Worm (Caenorhabditis elegans) whole organism, L1 larva: ENCODE measurements around the gene glb-29.

Experiments
- F16B12.6 ChIP-seq: fragments of 150-350 bp; optimal IDR thresholded peaks from 2 replicates; lab custom pipeline; 2014; ENCODE audit warnings: missing biosample characterization, missing genetic modification characterization
- aha-1 ChIP-seq: fragments of 150-350 bp; optimal IDR thresholded peaks from 2 replicates; lab custom pipeline; 2014; ENCODE audit warnings: missing biosample characterization, missing genetic modification characterization
- aly-2 ChIP-seq: fragments of 150-350 bp; optimal IDR thresholded peaks from 2 replicates; lab custom pipeline; 2014; ENCODE audit warnings: missing biosample characterization, missing genetic modification characterization
- ama-1 ChIP-seq: fragments of 150-350 bp; optimal IDR thresholded peaks from 2 replicates; lab custom pipeline; 2014
- blmp-1 ChIP-seq: fragments of 150-350 bp; optimal IDR thresholded peaks from 2 replicates; lab custom pipeline; 2014; ENCODE audit warnings: missing biosample characterization, missing genetic modification characterization
- ceh-8 ChIP-seq: fragments of 200-800 bp; sonication (Bioruptor generic); optimal IDR thresholded peaks from 2 replicates; lab custom pipeline; 2018; ENCODE audit warnings: mild to moderate bottlenecking, missing genetic modification characterization, moderate library complexity, missing compliant biosample characterization
- ceh-82 ChIP-seq, 3 experiments: fragments of 150-350 bp in 1 of 3; sonication (generic microtip) in 2 of 3; optimal IDR thresholded peaks; 2 replicates each; lab custom pipeline; 2014 to 2017; ENCODE audit warnings: missing biosample characterization in 3 of 3, missing genetic modification characterization in 3 of 3
- ceh-88 ChIP-seq: fragments of 200-800 bp; sonication (Bioruptor generic); IDR thresholded peaks from 2 replicates; pipeline ENCODE4 v1.3.6; 2022; ENCODE audit warnings: missing genetic modification characterization, missing compliant biosample characterization
- dpl-1 ChIP-seq, 3 experiments: fragments of 150-350 bp in 2 of 3; sonication (generic microtip) in 1 of 3; optimal IDR thresholded peaks; 2 replicates each; lab custom pipeline; 2014 to 2017; ENCODE audit warnings: missing biosample characterization in 3 of 3, missing genetic modification characterization in 3 of 3, missing genetic modification reagents in 3 of 3
- efl-1 ChIP-seq, 4 experiments: fragments of 150-350 bp; optimal IDR thresholded peaks in 3 of 4; peaks in 1 of 4; 1 replicate in 1 of 4; 2 replicates in 3 of 4; lab custom pipeline; 2014; ENCODE audit warnings: missing biosample characterization in 2 of 4, missing genetic modification characterization in 2 of 4, missing genetic modification reagents in 2 of 4
- egl-13 ChIP-seq: sonication (generic microtip); optimal IDR thresholded peaks from 2 replicates; lab custom pipeline; 2016; ENCODE audit warnings: missing genotype, missing genetic modification reagents, missing genetic modification characterization, missing compliant biosample characterization
- fkh-4 ChIP-seq: sonication (generic microtip); optimal IDR thresholded peaks from 2 replicates; lab custom pipeline; 2016; ENCODE audit warnings: missing compliant biosample characterization, missing genetic modification characterization, borderline replicate concordance
- fkh-8 ChIP-seq: sonication (generic microtip); optimal IDR thresholded peaks from 2 replicates; lab custom pipeline; 2016; ENCODE audit warnings: mild to moderate bottlenecking, missing genetic modification characterization, missing compliant biosample characterization
- grh-1 ChIP-seq: fragments of 200-800 bp; sonication (Bioruptor generic); IDR thresholded peaks from 2 replicates; pipeline ENCODE4 v1.3.6; 2022; ENCODE audit warnings: missing genetic modification reagents, missing genetic modification characterization, missing compliant biosample characterization
- hlh-17 ChIP-seq: fragments of 200-800 bp; sonication (Bioruptor generic); optimal IDR thresholded peaks from 2 replicates; lab custom pipeline; 2018; ENCODE audit warnings: missing genetic modification characterization, mild to moderate bottlenecking, missing compliant biosample characterization, moderate library complexity, borderline replicate concordance
- isw-1 ChIP-seq: fragments of 200-800 bp; sonication (Bioruptor generic); IDR thresholded peaks from 2 replicates; pipeline ENCODE4 v1.3.6; 2022; ENCODE audit warnings: missing genetic modification characterization, missing compliant biosample characterization
- jun-1 ChIP-seq: fragments of 150-350 bp; optimal IDR thresholded peaks from 2 replicates; lab custom pipeline; 2014; ENCODE audit warnings: missing biosample characterization, missing genetic modification reagents, missing genetic modification characterization
- lin-15B ChIP-seq: fragments of 150-350 bp; sonication (generic microtip); optimal IDR thresholded peaks from 3 replicates; lab custom pipeline; 2014; ENCODE audit warnings: missing biosample characterization, missing genetic modification characterization
- lin-35 ChIP-seq, 2 experiments: fragments of 150-350 bp; optimal IDR thresholded peaks; 2 replicates each; lab custom pipeline; 2014; ENCODE audit warnings: missing biosample characterization in 2 of 2, missing genetic modification characterization in 2 of 2, missing genetic modification reagents in 2 of 2
- lir-3 ChIP-seq: sonication (generic microtip); optimal IDR thresholded peaks from 2 replicates; lab custom pipeline; 2016; ENCODE audit warnings: mild to moderate bottlenecking, missing genetic modification characterization, moderate library complexity, missing compliant biosample characterization; ENCODE audit not compliant: poor library complexity
- mep-1 ChIP-seq: fragments of 150-350 bp; optimal IDR thresholded peaks from 2 replicates; lab custom pipeline; 2014; ENCODE audit warnings: missing biosample characterization, missing genetic modification characterization
- nhr-20 ChIP-seq: sonication (generic microtip); optimal IDR thresholded peaks from 2 replicates; lab custom pipeline; 2016; ENCODE audit warnings: mild to moderate bottlenecking, missing genetic modification characterization, missing compliant biosample characterization
- nhr-237 ChIP-seq: fragments of 150-350 bp; optimal IDR thresholded peaks from 2 replicates; lab custom pipeline; 2014; ENCODE audit warnings: missing biosample characterization, missing genetic modification characterization
- nhr-28 ChIP-seq: fragments of 150-350 bp; optimal IDR thresholded peaks from 2 replicates; lab custom pipeline; 2014; ENCODE audit warnings: missing biosample characterization, missing genetic modification characterization
- nhr-77 ChIP-seq: fragments of 150-350 bp; optimal IDR thresholded peaks from 2 replicates; lab custom pipeline; 2014; ENCODE audit warnings: missing biosample characterization, missing genetic modification characterization
- nhr-85 ChIP-seq: sonication (generic microtip); peaks from one replicate; lab custom pipeline; 2016; ENCODE audit warnings: missing genetic modification characterization, inconsistent platforms, missing compliant biosample characterization
- rnt-1 ChIP-seq: sonication (generic microtip); optimal IDR thresholded peaks from 2 replicates; lab custom pipeline; 2016; ENCODE audit warnings: mild to moderate bottlenecking, missing genetic modification characterization, moderate library complexity, missing compliant biosample characterization
- skn-1 ChIP-seq: fragments of 150-350 bp; optimal IDR thresholded peaks from 2 replicates; lab custom pipeline; 2014; ENCODE audit warnings: missing biosample characterization, missing genetic modification characterization
- sox-4 ChIP-seq: sonication (generic microtip); optimal IDR thresholded peaks from 2 replicates; lab custom pipeline; 2016; ENCODE audit warnings: missing genetic modification characterization, missing compliant biosample characterization
- unc-130 ChIP-seq: fragments of 150-350 bp; optimal IDR thresholded peaks from 2 replicates; lab custom pipeline; 2017; ENCODE audit warnings: missing biosample characterization, missing genetic modification characterization, inconsistent platforms
- zip-4 ChIP-seq: fragments of 200-800 bp; sonication (Bioruptor generic); optimal IDR thresholded peaks from 2 replicates; lab custom pipeline; 2018; ENCODE audit warnings: mild to moderate bottlenecking, missing genetic modification characterization, moderate library complexity, missing compliant biosample characterization
- ztf-4 ChIP-seq: fragments of 150-350 bp; optimal IDR thresholded peaks from 2 replicates; lab custom pipeline; 2014; ENCODE audit warnings: missing biosample characterization, missing genetic modification characterization

Gene glb-29

ce11 chrII:11976727-11977259 lies 32.1 kb upstream of the glb-29 start:
- TF ChIP-seq F16B12.6 = no peak
- peak; percentile 53 for TF ChIP-seq ama-1 (lab: Kevin White, UChicago)
- TF ChIP-seq ceh-82 (tag; optimal IDR thresholded peaks at IDR 0.05; lab: Kevin White, UChicago) = peak in 1 of 3 experiments; percentile 7

DNA sequence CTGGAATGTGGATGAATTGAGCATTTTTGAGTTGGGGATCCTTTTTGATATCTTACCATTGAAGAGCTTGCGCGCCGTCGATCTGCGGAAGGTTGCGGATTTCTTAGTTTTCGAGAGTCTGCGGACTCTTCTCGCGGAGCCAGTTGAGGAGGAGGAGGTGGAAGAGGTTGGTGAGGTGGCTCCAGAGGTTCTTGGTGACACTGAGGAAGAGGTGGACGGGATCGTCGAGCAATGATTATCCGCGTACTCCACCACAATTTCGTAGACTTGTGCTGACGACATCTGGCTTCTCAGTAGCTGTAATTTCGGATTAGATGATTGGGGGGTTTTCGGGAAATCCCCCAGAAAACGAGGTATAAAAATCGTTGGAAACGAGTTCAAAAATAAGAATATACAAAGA lies 31.5 kb upstream of the glb-29 start, which contains the start of gene Y17G7B.21:
Gene Y17G7B.21 (minus strand): TSS at position 299 of the 400 bp plus-strand sequence.
- TF ChIP-seq hlh-17 (GFP tag; lab: Kevin White, UChicago) = peak; percentile 72
- TF ChIP-seq egl-13 (tag; lab: Kevin White, UChicago) = peak; percentile 1
- 0 out of 2 replicates have a peak, but pooled peaks have one; percentile 21 for TF ChIP-seq grh-1 (GFP tag; lab: Robert Waterston, UW)
- TF ChIP-seq efl-1 (optimal IDR thresholded peaks at IDR 0.05; lab: Kevin White, UChicago) = no peak
- peak in 1 of 2 experiments; percentile 91 for TF ChIP-seq efl-1 (GFP tag; optimal IDR thresholded peaks at IDR 0.05 in 1 of 2; lab: Kevin White, UChicago)
- TF ChIP-seq blmp-1 = no peak
- no peak for TF ChIP-seq lin-15B
- no peak for TF ChIP-seq nhr-237 (tag; lab: Kevin White, UChicago)
- TF ChIP-seq skn-1 (tag; lab: Kevin White, UChicago) = no peak
- TF ChIP-seq nhr-85 (tag; lab: Kevin White, UChicago) = peak; percentile 82
- peak; percentile 6 for TF ChIP-seq nhr-77 (tag; lab: Kevin White, UChicago)

DNA sequence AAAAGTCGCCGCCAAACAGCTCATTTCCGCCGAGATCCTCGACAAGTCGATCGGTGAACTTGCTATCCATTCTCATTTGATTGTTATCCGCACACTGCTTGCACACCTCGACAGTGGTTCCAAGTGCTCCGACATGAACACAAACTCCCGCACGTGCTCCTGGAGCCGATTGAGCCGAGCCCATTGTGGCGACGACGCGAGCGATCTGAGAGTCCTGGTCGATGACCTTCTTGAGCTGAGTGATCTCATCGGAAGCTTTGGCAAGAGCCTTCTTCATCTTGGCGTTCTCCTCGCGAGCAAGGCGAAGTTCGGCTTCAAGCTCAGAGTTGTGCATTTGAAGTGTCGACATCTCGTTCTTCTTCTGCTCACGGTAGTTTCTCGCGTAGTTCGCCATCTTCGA lies 30.4 kb upstream of the glb-29 start:
- TF ChIP-seq ceh-88 (GFP tag; lab: Robert Waterston, UW) (no peak), hlh-17 (GFP tag; lab: Kevin White, UChicago) (no peak), efl-1 (optimal IDR thresholded peaks at IDR 0.05; lab: Kevin White, UChicago) (no peak), efl-1 (GFP tag; optimal IDR thresholded peaks at IDR 0.05 in 1 of 2; lab: Kevin White, UChicago) (peak in 1 of 2 experiments; percentile 9)
- TF ChIP-seq, all 84 proteins: peak for 1

ce11 chrII:11978920-11979319 lies 30.0 kb upstream of the glb-29 start:
- TF ChIP-seq aly-2 = no peak
- no peak for TF ChIP-seq efl-1 (optimal IDR thresholded peaks at IDR 0.05; lab: Kevin White, UChicago)
- peak in 1 of 2 experiments; percentile 77 for TF ChIP-seq efl-1 (GFP tag; optimal IDR thresholded peaks at IDR 0.05 in 1 of 2; lab: Kevin White, UChicago)
- no peak for TF ChIP-seq zip-4 (GFP tag; lab: Kevin White, UChicago)
- no peak for TF ChIP-seq ztf-4
- TF ChIP-seq F16B12.6 = no peak
- TF ChIP-seq unc-130 (tag; lab: Kevin White, UChicago) = no peak
- no peak for TF ChIP-seq lin-15B
- no peak for TF ChIP-seq lir-3 (tag; lab: Kevin White, UChicago)
- no peak for TF ChIP-seq fkh-8
- no peak for TF ChIP-seq dpl-1 (GFP tag; optimal IDR thresholded peaks at IDR 0.05; lab: Kevin White, UChicago)
- TF ChIP-seq aha-1 (tag; lab: Kevin White, UChicago) = no peak
- TF ChIP-seq nhr-85 (tag; lab: Kevin White, UChicago) = peak; percentile 63
- TF ChIP-seq isw-1 (GFP tag; lab: Robert Waterston, UW) = no peak
- TF ChIP-seq fkh-4 (tag; lab: Kevin White, UChicago) = no peak
- no peak for TF ChIP-seq sox-4 (tag; lab: Kevin White, UChicago)
- no peak for TF ChIP-seq mep-1 (tag; lab: Kevin White, UChicago)
- TF ChIP-seq nhr-28 (tag; lab: Kevin White, UChicago) = no peak

DNA sequence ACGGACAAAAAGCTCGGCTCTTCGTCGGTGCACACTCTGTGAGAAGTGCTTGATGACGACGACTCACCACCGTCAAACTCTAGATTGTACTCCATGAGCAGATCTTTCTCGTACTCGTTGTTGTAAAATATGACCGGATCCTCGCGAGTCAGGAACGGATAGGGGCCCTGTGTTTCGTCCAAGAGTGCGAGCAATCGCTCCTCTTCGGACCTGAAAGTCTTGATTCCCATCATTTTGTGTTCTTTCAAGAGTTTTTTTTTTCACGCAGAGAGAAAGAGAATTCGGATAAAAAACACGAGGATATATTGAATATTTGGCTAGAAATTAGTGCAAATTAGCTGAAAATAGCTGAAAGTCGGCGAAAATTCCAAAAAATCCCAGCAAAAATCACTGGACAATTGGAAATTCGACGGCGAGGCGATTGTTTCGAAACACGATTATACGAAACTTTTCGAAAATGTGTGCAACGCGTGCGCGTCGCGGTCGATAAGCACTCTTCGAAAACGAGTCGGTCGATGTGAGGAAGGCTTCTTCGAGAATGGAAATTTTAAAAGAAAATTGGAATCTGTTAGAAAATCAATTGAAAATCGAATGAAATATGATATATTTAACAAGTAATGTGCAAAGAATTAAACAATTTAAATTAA lies 29.3 kb upstream of the glb-29 start, which contains the start of the genes ash-2 and Y17G7B.20:
Gene ash-2 (plus strand): TSS at position 390 of the 647 bp plus-strand sequence.
Gene Y17G7B.20 (minus strand): TSS at position 396 of the 647 bp plus-strand sequence.
- TF ChIP-seq unc-130 (tag; lab: Kevin White, UChicago) = peak; percentile 16
- TF ChIP-seq grh-1 (GFP tag; lab: Robert Waterston, UW) = 0 out of 2 replicates have a peak, but pooled peaks have one; percentile 19
- peak; percentile 46 for TF ChIP-seq rnt-1 (tag; lab: Kevin White, UChicago)
- peak in 1 of 3 experiments; percentile 35 for TF ChIP-seq dpl-1 (GFP tag; optimal IDR thresholded peaks at IDR 0.05; lab: Kevin White, UChicago)
- TF ChIP-seq nhr-20 = no peak
- TF ChIP-seq ceh-82 (tag; optimal IDR thresholded peaks at IDR 0.05; lab: Kevin White, UChicago) = peak; percentile 54 to 81 (median 59)
- peak; percentile 25 for TF ChIP-seq mep-1 (tag; lab: Kevin White, UChicago)
- peak in 1 of 2 experiments; percentile 42 for TF ChIP-seq efl-1 (optimal IDR thresholded peaks at IDR 0.05; lab: Kevin White, UChicago)
- peak in 1 of 2 experiments; percentile 47 for TF ChIP-seq efl-1 (GFP tag; optimal IDR thresholded peaks at IDR 0.05 in 1 of 2; lab: Kevin White, UChicago)
- peak; percentile 42 to 54 for TF ChIP-seq lin-35 (GFP tag; optimal IDR thresholded peaks at IDR 0.05; lab: Kevin White, UChicago)
- peak; percentile 29 for TF ChIP-seq skn-1 (tag; lab: Kevin White, UChicago)
- no peak for TF ChIP-seq jun-1 (tag; lab: Kevin White, UChicago)
- no peak for TF ChIP-seq F16B12.6
- no peak for TF ChIP-seq ceh-8 (GFP tag; lab: Kevin White, UChicago)
